Fruit fly (Drosophila melanogaster) whole organism, embryonic: Measurements from ENCODE around the gene His3.3B.

Experiments used
- Atf-2 ChIP-seq: fragments of 200-800 bp; sonication (Bioruptor generic); optimal IDR thresholded peaks from 2 replicates; lab custom pipeline; 2016; ENCODE audit warnings: missing biosample characterization, missing genetic modification characterization
- Atf6 ChIP-seq: fragments of 200-800 bp; sonication (Bioruptor generic); IDR thresholded peaks from 2 replicates; pipeline ENCODE4 v1.3.6; 2022; ENCODE audit warnings: missing biosample characterization, missing genetic modification characterization
- Bteb2 ChIP-seq: fragments of 200-800 bp; sonication (Bioruptor generic); optimal IDR thresholded peaks from 2 replicates; lab custom pipeline; 2016; ENCODE audit warnings: missing biosample characterization, missing genetic modification characterization
- CG10366 ChIP-seq: fragments of 200-800 bp; sonication (Bioruptor generic); IDR thresholded peaks from 2 replicates; pipeline ENCODE4 v1.3.6; 2022; ENCODE audit warnings: missing biosample characterization, missing genetic modification characterization
- CG11398 ChIP-seq: fragments of 200-800 bp; sonication (Bioruptor generic); optimal IDR thresholded peaks from 2 replicates; lab custom pipeline; 2016; ENCODE audit warnings: missing biosample characterization, missing genetic modification characterization
- CG12769 ChIP-seq: fragments of 200-800 bp; sonication (Bioruptor generic); optimal IDR thresholded peaks from 2 replicates; lab custom pipeline; 2019; ENCODE audit warnings: missing biosample characterization, mild to moderate bottlenecking, missing genetic modification characterization, moderate library complexity
- CG13296 ChIP-seq: fragments of 200-800 bp; sonication (Bioruptor generic); optimal IDR thresholded peaks from 3 replicates; lab custom pipeline; 2018; ENCODE audit warnings: missing biosample characterization, mild to moderate bottlenecking, missing genetic modification characterization
- CG14050 ChIP-seq: fragments of 200-800 bp; sonication (Bioruptor generic); IDR thresholded peaks from 3 replicates; pipeline ENCODE4 v1.3.6; 2022; ENCODE audit warnings: missing biosample characterization, missing genetic modification characterization
- CG15514 ChIP-seq: fragments of 200-800 bp; sonication (Bioruptor generic); optimal IDR thresholded peaks from 3 replicates; lab custom pipeline; 2017; ENCODE audit warnings: missing biosample characterization, missing genetic modification characterization, mild to moderate bottlenecking, moderate library complexity, missing genetic modification reagents
- CG15601 ChIP-seq: fragments of 200-800 bp; sonication (Bioruptor generic); optimal IDR thresholded peaks from 3 replicates; lab custom pipeline; 2019; ENCODE audit warnings: missing biosample characterization, mild to moderate bottlenecking, missing genetic modification characterization, moderate library complexity
- CG16813 ChIP-seq: fragments of 200-800 bp; sonication (Bioruptor generic); IDR thresholded peaks from 3 replicates; pipeline ENCODE4 v1.3.6; 2022; ENCODE audit warnings: missing biosample characterization, missing genetic modification characterization; ENCODE audit not compliant: partially characterized antibody
- CG18011 ChIP-seq: fragments of 200-800 bp; sonication (Bioruptor generic); optimal IDR thresholded peaks from 2 replicates; lab custom pipeline; 2017; ENCODE audit warnings: missing biosample characterization, missing genetic modification characterization, mild to moderate bottlenecking, moderate library complexity, missing genotype
- CG18476 ChIP-seq: fragments of 200-800 bp; sonication (Bioruptor generic); optimal IDR thresholded peaks from 2 replicates; lab custom pipeline; 2016; ENCODE audit warnings: missing biosample characterization, mild to moderate bottlenecking, missing genetic modification characterization
- CG30431 ChIP-seq: fragments of 200-800 bp; sonication (Bioruptor generic); optimal IDR thresholded peaks from 2 replicates; lab custom pipeline; 2017; ENCODE audit warnings: missing biosample characterization, missing genetic modification characterization
- CG33213 ChIP-seq: fragments of 200-800 bp; sonication (Bioruptor generic); optimal IDR thresholded peaks from 3 replicates; lab custom pipeline; 2016; ENCODE audit warnings: missing biosample characterization, missing genetic modification characterization
- CG33557 ChIP-seq: fragments of 200-800 bp; sonication (Bioruptor generic); optimal IDR thresholded peaks from 2 replicates; lab custom pipeline; 2019; ENCODE audit warnings: missing biosample characterization, mild to moderate bottlenecking, missing genetic modification characterization, moderate library complexity
- CG34422 ChIP-seq: fragments of 200-800 bp; sonication (Bioruptor generic); IDR thresholded peaks from 3 replicates; pipeline ENCODE4 v1.3.6; 2022; ENCODE audit warnings: missing biosample characterization, missing genetic modification characterization
- CG3838 ChIP-seq: fragments of 200-800 bp; sonication (Bioruptor generic); optimal IDR thresholded peaks from 3 replicates; lab custom pipeline; 2016; ENCODE audit warnings: missing biosample characterization, missing genetic modification characterization
- CG43689 ChIP-seq: fragments of 200-800 bp; sonication (Bioruptor generic); IDR thresholded peaks from 2 replicates; pipeline ENCODE4 v1.3.6; 2022; ENCODE audit warnings: missing biosample characterization, missing genetic modification characterization
- CG6254 ChIP-seq: fragments of 200-800 bp; sonication (Bioruptor generic); optimal IDR thresholded peaks from 3 replicates; lab custom pipeline; 2017; ENCODE audit warnings: mild to moderate bottlenecking, missing biosample characterization, missing genetic modification reagents, missing genetic modification characterization
- CG6683 ChIP-seq: fragments of 200-800 bp; sonication (Bioruptor generic); optimal IDR thresholded peaks from 2 replicates; lab custom pipeline; 2017; ENCODE audit warnings: missing biosample characterization, mild to moderate bottlenecking, missing genetic modification characterization, missing genetic modification reagents
- CG6854 ChIP-seq: fragments of 200-800 bp; sonication (Bioruptor generic); optimal IDR thresholded peaks from 3 replicates; lab custom pipeline; 2017; ENCODE audit warnings: missing biosample characterization, mild to moderate bottlenecking, missing genetic modification characterization
- CG7556 ChIP-seq: fragments of 200-800 bp; sonication (Bioruptor generic); optimal IDR thresholded peaks from 2 replicates; lab custom pipeline; 2017; ENCODE audit warnings: missing biosample characterization, mild to moderate bottlenecking, missing genetic modification characterization
- CG9797 ChIP-seq: fragments of 200-800 bp; sonication (Bioruptor generic); optimal IDR thresholded peaks from 3 replicates; lab custom pipeline; 2018; ENCODE audit warnings: missing biosample characterization, mild to moderate bottlenecking, missing genetic modification characterization
- Dip2 ChIP-seq: fragments of 200-800 bp; sonication (Bioruptor generic); IDR thresholded peaks from 2 replicates; pipeline ENCODE4 v1.3.6; 2022; ENCODE audit warnings: missing biosample characterization, missing genetic modification characterization
- Ets65A ChIP-seq: fragments of 200-800 bp; sonication (Bioruptor generic); peaks from one replicate; lab custom pipeline; 2016; ENCODE audit warnings: missing biosample characterization, missing genetic modification characterization
- Gug ChIP-seq: fragments of 200-800 bp; sonication (Bioruptor generic); IDR thresholded peaks from 4 replicates; pipeline ENCODE4 v1.3.6; 2022; ENCODE audit warnings: missing biosample characterization, missing genetic modification characterization
- Hand ChIP-seq: fragments of 200-800 bp; sonication (Bioruptor generic); optimal IDR thresholded peaks from 2 replicates; lab custom pipeline; 2017; ENCODE audit warnings: mild to moderate bottlenecking, missing biosample characterization, missing genetic modification reagents, missing genetic modification characterization
- HmgD ChIP-seq: fragments of 200-800 bp; sonication (Bioruptor generic); optimal IDR thresholded peaks from 3 replicates; lab custom pipeline; 2016; ENCODE audit warnings: missing biosample characterization, missing genetic modification characterization
- Hr51 ChIP-seq, 2 experiments: fragments of 200-800 bp; sonication (Bioruptor generic); optimal IDR thresholded peaks; 2 replicates in 1 of 2; 3 replicates in 1 of 2; lab custom pipeline; 2016 to 2018; ENCODE audit warnings: missing biosample characterization in 2 of 2, missing genetic modification characterization in 2 of 2, mild to moderate bottlenecking in 1 of 2, moderate library complexity in 1 of 2
- Kr ChIP-seq: fragments of 200-800 bp; sonication (Bioruptor generic); optimal IDR thresholded peaks from 2 replicates; lab custom pipeline; 2017; ENCODE audit warnings: missing biosample characterization, mild to moderate bottlenecking, missing genetic modification characterization
- NC2β ChIP-seq: fragments of 200-800 bp; sonication (Bioruptor generic); optimal IDR thresholded peaks from 2 replicates; lab custom pipeline; 2016; ENCODE audit warnings: missing biosample characterization, missing genetic modification characterization
- NFAT ChIP-seq: fragments of 200-800 bp; sonication (Bioruptor generic); IDR thresholded peaks from 2 replicates; pipeline ENCODE4 v1.3.6; 2022; ENCODE audit warnings: missing biosample characterization, missing genetic modification characterization
- Pdp1 ChIP-seq, 2 experiments: fragments of 200-800 bp; sonication (Bioruptor generic); optimal IDR thresholded peaks; 3 replicates each; lab custom pipeline; 2016; ENCODE audit warnings: missing biosample characterization in 2 of 2, missing genetic modification characterization in 2 of 2, mild to moderate bottlenecking in 1 of 2, moderate library complexity in 1 of 2
- Spps ChIP-seq: fragments of 200-800 bp; sonication (Bioruptor generic); optimal IDR thresholded peaks from 2 replicates; lab custom pipeline; 2018; ENCODE audit warnings: missing biosample characterization, mild to moderate bottlenecking, missing genetic modification characterization
- ap ChIP-seq: fragments of 200-800 bp; sonication (Bioruptor generic); IDR thresholded peaks from 2 replicates; pipeline ENCODE4 v1.3.6; 2022; ENCODE audit warnings: missing biosample characterization, missing genetic modification characterization
- cad ChIP-seq: fragments of >200 bp; optimal IDR thresholded peaks from 2 replicates; lab custom pipeline; 2017; ENCODE audit warnings: missing biosample characterization, missing genetic modification characterization
- corto ChIP-seq: fragments of 200-800 bp; sonication (Bioruptor generic); optimal IDR thresholded peaks from 2 replicates; lab custom pipeline; 2016; ENCODE audit warnings: missing biosample characterization, mild to moderate bottlenecking, missing genetic modification characterization, moderate library complexity
- crol ChIP-seq: fragments of 200-800 bp; sonication (Bioruptor generic); IDR thresholded peaks from 2 replicates; pipeline ENCODE4 v1.3.6; 2022; ENCODE audit warnings: missing biosample characterization, missing genetic modification characterization
- dati ChIP-seq: fragments of 200-800 bp; sonication (Bioruptor generic); IDR thresholded peaks from 2 replicates; pipeline ENCODE4 v1.3.6; 2022; ENCODE audit warnings: missing biosample characterization, missing genetic modification characterization
- dmrt11E ChIP-seq: fragments of 200-800 bp; sonication (Bioruptor generic); optimal IDR thresholded peaks from 3 replicates; lab custom pipeline; 2018; ENCODE audit warnings: missing biosample characterization, mild to moderate bottlenecking, missing genetic modification characterization, moderate library complexity
- dmrt99B ChIP-seq: fragments of 200-800 bp; sonication (Bioruptor generic); optimal IDR thresholded peaks from 2 replicates; lab custom pipeline; 2018; ENCODE audit warnings: missing biosample characterization, mild to moderate bottlenecking, missing genetic modification characterization, moderate library complexity
- dpn ChIP-seq, 2 experiments: fragments of 200-800 bp; sonication (Bioruptor generic); optimal IDR thresholded peaks; 3 replicates each; lab custom pipeline; 2016; ENCODE audit warnings: missing biosample characterization in 2 of 2, missing genetic modification characterization in 2 of 2
- esg ChIP-seq: fragments of 200-800 bp; sonication (Bioruptor generic); conservative IDR thresholded peaks from 2 replicates; pipeline ENCODE4 v1.3.6; 2022; ENCODE audit warnings: missing biosample characterization, missing genetic modification characterization
- fu2 ChIP-seq: fragments of 200-800 bp; sonication (Bioruptor generic); optimal IDR thresholded peaks from 2 replicates; lab custom pipeline; 2016; ENCODE audit warnings: missing biosample characterization, missing genetic modification characterization
- ind ChIP-seq: fragments of 200-800 bp; sonication (Bioruptor generic); optimal IDR thresholded peaks from 3 replicates; lab custom pipeline; 2016; ENCODE audit warnings: missing biosample characterization, missing genetic modification characterization
- kah ChIP-seq: fragments of 200-800 bp; sonication (Bioruptor generic); optimal IDR thresholded peaks from 2 replicates; lab custom pipeline; 2018; ENCODE audit warnings: missing biosample characterization, mild to moderate bottlenecking, missing genetic modification characterization
- peb ChIP-seq: fragments of 200-800 bp; sonication (Bioruptor generic); IDR thresholded peaks from 2 replicates; pipeline ENCODE4 v1.3.6; 2022; ENCODE audit warnings: missing biosample characterization, missing genetic modification characterization
- pita ChIP-seq: fragments of 200-800 bp; sonication (Bioruptor generic); optimal IDR thresholded peaks from 2 replicates; lab custom pipeline; 2017; ENCODE audit warnings: missing biosample characterization, mild to moderate bottlenecking, missing genetic modification characterization
- pzg ChIP-seq: fragments of 200-800 bp; sonication (Bioruptor generic); optimal IDR thresholded peaks from 3 replicates; lab custom pipeline; 2018; ENCODE audit warnings: missing biosample characterization, mild to moderate bottlenecking, missing genetic modification characterization, moderate library complexity
- sim ChIP-seq: fragments of 200-800 bp; sonication (Bioruptor generic); IDR thresholded peaks from 2 replicates; pipeline ENCODE4 v1.3.6; 2022; ENCODE audit warnings: missing biosample characterization, missing genetic modification characterization
- zfh2 ChIP-seq: fragments of 200-800 bp; sonication (Bioruptor generic); optimal IDR thresholded peaks from 2 replicates; lab custom pipeline; 2016; ENCODE audit warnings: missing biosample characterization, missing genetic modification characterization

His3.3B gene

dm6 chrX:9139138-9139537 lies 17.3 kb downstream of the His3.3B start (continued):
- TF ChIP-seq Hr51 (GFP tag; optimal IDR thresholded peaks at IDR 0.05; lab: Kevin White, UChicago) (no peak), NFAT (GFP tag; lab: Robert Waterston, UW) (peak; percentile 23; the same call in 1 of the 2 replicates), crol (peak; percentile 96), CG6683 (GFP tag; lab: Kevin White, UChicago) (no peak), esg (GFP tag; lab: Robert Waterston, UW) (no peak), CG15514 (GFP tag; lab: Kevin White, UChicago) (peak; percentile 17), ind (GFP tag; lab: Kevin White, UChicago) (no peak), CG30431 (no peak), dmrt99B (peak; percentile 19), CG7556 (GFP tag; lab: Kevin White, UChicago) (no peak), CG15601 (tag; lab: Kevin White, UChicago) (no peak), Dip2 (GFP tag; lab: Robert Waterston, UW) (no peak), dmrt11E (tag; lab: Kevin White, UChicago) (no peak), pzg (no peak), CG11398 (no peak), CG14050 (GFP tag; lab: Robert Waterston, UW) (no peak), dati (GFP tag; lab: Robert Waterston, UW) (no peak), CG10366 (GFP tag; lab: Robert Waterston, UW) (no peak), Hand (GFP tag; lab: Kevin White, UChicago) (no peak), Kr (no peak), ap (no peak), Spps (tag; lab: Kevin White, UChicago) (no peak), Bteb2 (no peak), CG34422 (GFP tag; lab: Robert Waterston, UW) (no peak), kah (GFP tag; lab: Kevin White, UChicago) (peak; percentile 23), CG6854 (GFP tag; lab: Kevin White, UChicago) (no peak), NC2β (no peak), peb (GFP tag; lab: Robert Waterston, UW) (no peak), Atf6 (GFP tag; lab: Robert Waterston, UW) (no peak), CG33213 (GFP tag; lab: Kevin White, UChicago) (no peak), CG33557 (GFP tag; lab: Kevin White, UChicago) (no peak), CG9797 (GFP tag; lab: Kevin White, UChicago) (no peak), CG16813 (GFP tag; lab: Robert Waterston, UW) (no peak), Gug (GFP tag; lab: Robert Waterston, UW) (no peak), CG18011 (no peak), CG3838 (GFP tag; lab: Kevin White, UChicago) (no peak), CG6254 (GFP tag; lab: Kevin White, UChicago) (peak; percentile 15), CG18476 (GFP tag; lab: Kevin White, UChicago) (no peak), CG43689 (GFP tag; lab: Robert Waterston, UW) (no peak), Ets65A (GFP tag; lab: Kevin White, UChicago) (no peak), HmgD (GFP tag; lab: Kevin White, UChicago) (no peak), CG12769 (peak; percentile 62), CG13296 (no peak), sim (no peak), dpn (GFP tag; optimal IDR thresholded peaks at IDR 0.05; lab: Kevin White, UChicago) (no peak), Atf-2 (no peak), corto (no peak), zfh2 (no peak), Pdp1 (GFP tag; optimal IDR thresholded peaks at IDR 0.05; lab: Kevin White, UChicago) (no peak), pita (no peak), fu2 (no peak), cad (GFP tag; lab: Kevin White, UChicago) (no peak)
